Fruit fly (Drosophila melanogaster): Measurements from ENCODE around the gene rpr.
A peak's percentile ranks its signal among the peaks of the same experiment; 100 is the strongest.

The rpr gene

dm6 chr3L:18367791-18368190 is 30.4 kb downstream of the rpr start (continued):
- no peak for TF ChIP-seq Dek (tag; optimal IDR thresholded peaks at IDR 0.05)
- TF ChIP-seq unc-4 (GFP tag; IDR thresholded peaks at IDR 0.05; ENCODE audit: partially characterized antibody), result no peak
- peak; percentile 32 for TF ChIP-seq zf30C (GFP tag; optimal IDR thresholded peaks at IDR 0.05)
- TF ChIP-seq Max (GFP tag; optimal IDR thresholded peaks at IDR 0.05), result no peak
- no peak for TF ChIP-seq scrt (GFP tag; optimal IDR thresholded peaks at IDR 0.05)
- TF ChIP-seq row (GFP tag; IDR thresholded peaks at IDR 0.05), result peak; percentile 63; the same call in 2 of the 3 replicates
- TF ChIP-seq CG8281 (tag; optimal IDR thresholded peaks at IDR 0.05), result no peak
- no peak for TF ChIP-seq CG12219 (GFP tag; optimal IDR thresholded peaks at IDR 0.05)
- peak; percentile 47; the same call in 1 of the 2 replicates for TF ChIP-seq CG17328 (GFP tag; IDR thresholded peaks at IDR 0.05)
- TF ChIP-seq CG18599 (GFP tag; optimal IDR thresholded peaks at IDR 0.05), result no peak
- no peak for TF ChIP-seq Rx (GFP tag; IDR thresholded peaks at IDR 0.05)
- TF ChIP-seq tio (GFP tag; optimal IDR thresholded peaks at IDR 0.05), result no peak
- TF ChIP-seq CG30403 (GFP tag; optimal IDR thresholded peaks at IDR 0.05), result peak; percentile 29
- no peak for TF ChIP-seq CG12236 (GFP tag; optimal IDR thresholded peaks at IDR 0.05)
- peak; percentile 64; the same call in 1 of the 3 replicates for TF ChIP-seq ci (GFP tag; IDR thresholded peaks at IDR 0.05)
- no peak for TF ChIP-seq CG4617 (GFP tag; optimal IDR thresholded peaks at IDR 0.05; ENCODE audit: borderline replicate concordance)
- TF ChIP-seq CG10209 (GFP tag; optimal IDR thresholded peaks at IDR 0.05), result no peak
- no peak for TF ChIP-seq aop (GFP tag; IDR thresholded peaks at IDR 0.05)
- no peak for TF ChIP-seq crol (GFP tag; IDR thresholded peaks at IDR 0.05)
- peak in 1 of 2 experiments; percentile 50 for TF ChIP-seq chif (GFP tag; optimal IDR thresholded peaks at IDR 0.05)
- no peak for TF ChIP-seq Antp (GFP tag; optimal IDR thresholded peaks at IDR 0.05)
- no peak for TF ChIP-seq CG17912 (GFP tag; optimal IDR thresholded peaks at IDR 0.05)
- TF ChIP-seq Xbp1 (GFP tag; optimal IDR thresholded peaks at IDR 0.05), result peak; percentile 29
- TF ChIP-seq Med (GFP tag), result no peak
- no peak for TF ChIP-seq exex (tag; optimal IDR thresholded peaks at IDR 0.05)
- no peak for TF ChIP-seq cwo (GFP tag; optimal IDR thresholded peaks at IDR 0.05)
- TF ChIP-seq HHEX (GFP tag; optimal IDR thresholded peaks at IDR 0.05), result no peak
- TF ChIP-seq oc (tag; optimal IDR thresholded peaks at IDR 0.05), result no peak
- TF ChIP-seq CG8765 (GFP tag; IDR thresholded peaks at IDR 0.05), result 0 out of 2 replicates have a peak, but pooled peaks have one; percentile 27
- peak; percentile 18 for TF ChIP-seq az2 (GFP tag; optimal IDR thresholded peaks at IDR 0.05)
- peak; percentile 42 for TF ChIP-seq CG9727 (GFP tag; optimal IDR thresholded peaks at IDR 0.05)
- TF ChIP-seq zfh1 (GFP tag; IDR thresholded peaks at IDR 0.05), result 0 out of 3 replicates have a peak, but pooled peaks have one; percentile 36
- TF ChIP-seq hb (GFP tag; IDR thresholded peaks at IDR 0.05; ENCODE audit: partially characterized antibody), result no peak
- TF ChIP-seq nerfin-1 (tag; optimal IDR thresholded peaks at IDR 0.05), result no peak
- no peak for TF ChIP-seq crp (GFP tag; optimal IDR thresholded peaks at IDR 0.05)
- no peak for TF ChIP-seq CG15011 (GFP tag; optimal IDR thresholded peaks at IDR 0.05)
- TF ChIP-seq Sox102F (GFP tag; optimal IDR thresholded peaks at IDR 0.05), result peak; percentile 17

DNA sequence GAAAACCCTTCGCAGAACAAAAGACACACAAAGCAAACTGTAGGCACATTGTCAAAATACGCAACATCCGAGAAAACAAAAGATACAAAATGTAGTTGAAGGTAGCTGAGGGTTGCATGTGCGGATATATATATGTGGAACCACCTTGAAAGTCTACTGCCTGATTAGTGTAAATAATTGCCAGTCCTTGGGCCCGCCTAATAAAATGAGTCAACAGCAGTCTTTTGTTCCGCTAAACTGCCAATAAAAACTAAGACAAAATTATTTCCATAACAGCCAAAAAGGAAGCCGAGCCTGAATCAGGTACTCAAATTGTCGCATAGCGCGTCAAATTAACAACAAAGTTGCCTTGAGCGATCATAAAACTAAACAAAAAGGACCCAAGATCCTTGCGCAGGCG is 36.9 kb downstream of the rpr start:
- TF ChIP-seq CG11696 (GFP tag; IDR thresholded peaks at IDR 0.05) (no peak), CG13287 (GFP tag; IDR thresholded peaks at IDR 0.05; ENCODE audit: partially characterized antibody) (no peak), Blimp-1 (GFP tag; optimal IDR thresholded peaks at IDR 0.05) (no peak), D (optimal IDR thresholded peaks at IDR 0.05) (peak; percentile 60), D (GFP tag; optimal IDR thresholded peaks at IDR 0.05) (no peak), fru (optimal IDR thresholded peaks at IDR 0.05) (no peak), tll (GFP tag; optimal IDR thresholded peaks at IDR 0.05) (peak in 1 of 2 experiments; percentile 98), Kr (GFP tag; optimal IDR thresholded peaks at IDR 0.05) (peak; percentile 22), TFAM (GFP tag; optimal IDR thresholded peaks at IDR 0.05) (no peak), CG12219 (GFP tag; optimal IDR thresholded peaks at IDR 0.05) (no peak), zen (tag; optimal IDR thresholded peaks at IDR 0.05) (peak; percentile 76), CG7271 (tag; optimal IDR thresholded peaks at IDR 0.05) (peak; percentile 74), cad (GFP tag; optimal IDR thresholded peaks at IDR 0.05) (peak; percentile 89), CG17359 (tag; optimal IDR thresholded peaks at IDR 0.05) (no peak), CG15479 (GFP tag; optimal IDR thresholded peaks at IDR 0.05) (peak; percentile 28)

Data from whole organism, embryonic.